Worm (Caenorhabditis elegans) whole organism, L2 larva: ENCODE measurements around the gene Y77E11A.8.

Experiments
- C34F6.9 ChIP-seq: fragments of 150-350 bp; optimal IDR thresholded peaks from 2 replicates; lab custom pipeline; 2014; ENCODE audit warnings: missing biosample characterization, missing genetic modification characterization
- F13H6.1 ChIP-seq: sonication (generic microtip); optimal IDR thresholded peaks from 2 replicates; lab custom pipeline; 2016; ENCODE audit warnings: missing genetic modification characterization, missing compliant biosample characterization
- ZK546.5 ChIP-seq: sonication (generic microtip); optimal IDR thresholded peaks from 2 replicates; lab custom pipeline; 2017; ENCODE audit warnings: missing biosample characterization, missing genetic modification characterization
- alr-1 ChIP-seq: fragments of 150-350 bp; optimal IDR thresholded peaks from 2 replicates; lab custom pipeline; 2014; ENCODE audit warnings: missing biosample characterization, missing genetic modification characterization
- aly-2 ChIP-seq: fragments of 150-350 bp; optimal IDR thresholded peaks from 2 replicates; lab custom pipeline; 2014; ENCODE audit warnings: missing biosample characterization, missing genetic modification characterization
- ama-1 ChIP-seq: fragments of 150-350 bp; optimal IDR thresholded peaks from 2 replicates; lab custom pipeline; 2018; ENCODE audit warnings: inconsistent platforms
- blmp-1 ChIP-seq: sonication (generic microtip); optimal IDR thresholded peaks from 2 replicates; lab custom pipeline; 2017; ENCODE audit warnings: missing genetic modification characterization, mild to moderate bottlenecking, missing compliant biosample characterization, antibody characterized with exemption, moderate library complexity; ENCODE audit not compliant: insufficient read depth
- ceh-16 ChIP-seq: fragments of 150-350 bp; optimal IDR thresholded peaks from 2 replicates; lab custom pipeline; 2014; ENCODE audit warnings: missing biosample characterization, missing genetic modification characterization
- crh-2 ChIP-seq: sonication (generic microtip); optimal IDR thresholded peaks from 2 replicates; lab custom pipeline; 2017; ENCODE audit warnings: missing biosample characterization, missing genetic modification characterization
- dmd-4 ChIP-seq: sonication (generic microtip); optimal IDR thresholded peaks from 2 replicates; lab custom pipeline; 2017; ENCODE audit warnings: missing biosample characterization, missing genetic modification characterization
- egl-27 ChIP-seq: sonication (generic microtip); optimal IDR thresholded peaks from 3 replicates; lab custom pipeline; 2017; ENCODE audit warnings: missing biosample characterization, missing genetic modification reagents, missing genetic modification characterization
- fos-1 ChIP-seq: fragments of 150-350 bp; optimal IDR thresholded peaks from 2 replicates; lab custom pipeline; 2014; ENCODE audit warnings: missing biosample characterization, missing genetic modification characterization
- gmeb-1 ChIP-seq: fragments of 150-350 bp; optimal IDR thresholded peaks from 2 replicates; lab custom pipeline; 2014; ENCODE audit warnings: missing biosample characterization, missing genetic modification characterization
- lin-11 ChIP-seq: fragments of 150-350 bp; sonication (generic microtip); optimal IDR thresholded peaks from 2 replicates; lab custom pipeline; 2014; ENCODE audit warnings: missing biosample characterization, missing genetic modification characterization, inconsistent platforms, mixed read lengths
- lin-39 ChIP-seq: fragments of 150-350 bp; optimal IDR thresholded peaks from 2 replicates; lab custom pipeline; 2014; ENCODE audit warnings: missing biosample characterization, missing genetic modification reagents, missing genetic modification characterization
- lsy-2 ChIP-seq, 2 experiments: fragments of 150-350 bp in 1 of 2; sonication (generic microtip) in 1 of 2; optimal IDR thresholded peaks; 2 replicates each; lab custom pipeline; 2014 to 2017; ENCODE audit warnings: missing biosample characterization in 2 of 2, missing genetic modification characterization in 2 of 2
- mab-5 ChIP-seq: fragments of 150-350 bp; optimal IDR thresholded peaks from 2 replicates; lab custom pipeline; 2014; ENCODE audit warnings: missing biosample characterization, missing genetic modification characterization
- mbf-1 ChIP-seq: sonication (generic microtip); optimal IDR thresholded peaks from 2 replicates; lab custom pipeline; 2017; ENCODE audit warnings: missing biosample characterization, missing genetic modification characterization
- nhr-10 ChIP-seq: sonication (generic microtip); optimal IDR thresholded peaks from 2 replicates; lab custom pipeline; 2017; ENCODE audit warnings: missing biosample characterization, missing genetic modification characterization
- nhr-11 ChIP-seq: fragments of 150-350 bp; optimal IDR thresholded peaks from 2 replicates; lab custom pipeline; 2014; ENCODE audit warnings: missing biosample characterization, missing genetic modification characterization
- nhr-12 ChIP-seq: fragments of 150-350 bp; optimal IDR thresholded peaks from 2 replicates; lab custom pipeline; 2014; ENCODE audit warnings: missing biosample characterization, missing genetic modification characterization
- nhr-21 ChIP-seq: fragments of 150-350 bp; optimal IDR thresholded peaks from 2 replicates; lab custom pipeline; 2014; ENCODE audit warnings: missing biosample characterization, missing genetic modification characterization
- nhr-237 ChIP-seq: fragments of 150-350 bp; optimal IDR thresholded peaks from 2 replicates; lab custom pipeline; 2014; ENCODE audit warnings: missing biosample characterization, missing genetic modification characterization
- nhr-25 ChIP-seq: fragments of 150-350 bp; sonication (generic microtip); optimal IDR thresholded peaks from 3 replicates; lab custom pipeline; 2014; ENCODE audit warnings: missing biosample characterization, missing genetic modification characterization
- nhr-77 ChIP-seq: fragments of 150-350 bp; optimal IDR thresholded peaks from 2 replicates; lab custom pipeline; 2014; ENCODE audit warnings: missing biosample characterization, missing genetic modification characterization
- peb-1 ChIP-seq: fragments of 150-350 bp; optimal IDR thresholded peaks from 2 replicates; lab custom pipeline; 2014; ENCODE audit warnings: missing biosample characterization, missing genetic modification characterization
- sem-4 ChIP-seq: fragments of 150-350 bp; optimal IDR thresholded peaks from 2 replicates; lab custom pipeline; 2014; ENCODE audit warnings: missing biosample characterization, missing genetic modification reagents, missing genetic modification characterization
- skn-1 ChIP-seq: sonication (generic microtip); optimal IDR thresholded peaks from 2 replicates; lab custom pipeline; 2017; ENCODE audit warnings: missing biosample characterization, missing genetic modification characterization
- sma-3 ChIP-seq: sonication (generic microtip); optimal IDR thresholded peaks from 2 replicates; lab custom pipeline; 2016; ENCODE audit warnings: missing genetic modification reagents, missing genetic modification characterization, missing compliant biosample characterization
- sma-9 ChIP-seq, 2 experiments: fragments of 150-350 bp in 1 of 2; sonication (generic microtip) in 1 of 2; optimal IDR thresholded peaks; 2 replicates each; lab custom pipeline; 2014 to 2016; ENCODE audit warnings: missing genetic modification characterization in 2 of 2, mild to moderate bottlenecking in 1 of 2, missing biosample characterization in 1 of 2, missing compliant biosample characterization in 1 of 2, missing genetic modification reagents in 1 of 2, moderate library complexity in 1 of 2
- snpc-4 ChIP-seq: fragments of 150-350 bp; optimal IDR thresholded peaks from 2 replicates; lab custom pipeline; 2014; ENCODE audit warnings: missing biosample characterization, missing genetic modification characterization
- unc-55 ChIP-seq: fragments of 150-350 bp; sonication (generic microtip); optimal IDR thresholded peaks from 3 replicates; lab custom pipeline; 2014; ENCODE audit warnings: missing biosample characterization, missing genetic modification reagents, missing genetic modification characterization
- zag-1 ChIP-seq: fragments of 150-350 bp; optimal IDR thresholded peaks from 2 replicates; lab custom pipeline; 2014; ENCODE audit warnings: missing biosample characterization, missing genetic modification characterization
- ztf-1 ChIP-seq: fragments of 200-800 bp; sonication (Bioruptor generic); conservative IDR thresholded peaks from 2 replicates; pipeline ENCODE4 v1.3.6; 2022; ENCODE audit warnings: missing genetic modification characterization, missing compliant biosample characterization
- ztf-11 ChIP-seq: sonication (generic microtip); optimal IDR thresholded peaks from 2 replicates; lab custom pipeline; 2017; ENCODE audit warnings: missing biosample characterization, missing genetic modification characterization
- ztf-4 ChIP-seq: fragments of 150-350 bp; optimal IDR thresholded peaks from 2 replicates; lab custom pipeline; 2014; ENCODE audit warnings: missing biosample characterization, missing genetic modification characterization

Gene Y77E11A.8

ce11 chrIV:1465462-1465861, 40.6 kb upstream of the Y77E11A.8 start:
- no peak for TF ChIP-seq sma-3 (GFP tag; lab: Kevin White, UChicago)
- no peak for TF ChIP-seq dmd-4 (tag; lab: Kevin White, UChicago)
- TF ChIP-seq nhr-237: no peak
- TF ChIP-seq ztf-1 (GFP tag; lab: Robert Waterston, UW): no peak

ce11 chrIV:1461463-1461862, 36.6 kb upstream of the Y77E11A.8 start:
- no peak for TF ChIP-seq sma-9 (GFP tag; optimal IDR thresholded peaks at IDR 0.05; lab: Kevin White, UChicago)
- TF ChIP-seq sma-9 (tag; optimal IDR thresholded peaks at IDR 0.05; lab: Kevin White, UChicago): no peak
- TF ChIP-seq egl-27 (tag; lab: Kevin White, UChicago): no peak
- no peak for TF ChIP-seq gmeb-1
- TF ChIP-seq snpc-4 (tag; lab: Kevin White, UChicago): no peak
- TF ChIP-seq aly-2 (tag; lab: Kevin White, UChicago): no peak
- no peak for TF ChIP-seq peb-1 (tag; lab: Kevin White, UChicago)
- TF ChIP-seq sem-4: no peak
- no peak for TF ChIP-seq crh-2 (tag; lab: Kevin White, UChicago)
- TF ChIP-seq C34F6.9 (tag; lab: Kevin White, UChicago): no peak
- no peak for TF ChIP-seq ZK546.5 (tag; lab: Kevin White, UChicago)
- no peak for TF ChIP-seq nhr-25 (tag; lab: Kevin White, UChicago)
- no peak for TF ChIP-seq ceh-16
- no peak for TF ChIP-seq dmd-4 (tag; lab: Kevin White, UChicago)
- no peak for TF ChIP-seq nhr-12 (tag; lab: Kevin White, UChicago)
- no peak for TF ChIP-seq blmp-1 (tag; lab: Kevin White, UChicago)
- no peak for TF ChIP-seq nhr-11
- TF ChIP-seq nhr-77 (tag; lab: Kevin White, UChicago): no peak
- no peak for TF ChIP-seq F13H6.1 (tag; lab: Kevin White, UChicago)

ce11 chrIV:1460686-1461085, 35.8 kb upstream of the Y77E11A.8 start, which contains the start of gene col-106:
Gene col-106 (minus strand): TSS chrIV:1460786.
- TF ChIP-seq skn-1 (tag; lab: Kevin White, UChicago) (no peak), lsy-2 (tag; optimal IDR thresholded peaks at IDR 0.05; lab: Kevin White, UChicago) (no peak), nhr-10 (tag; lab: Kevin White, UChicago) (no peak), dmd-4 (tag; lab: Kevin White, UChicago) (no peak), F13H6.1 (tag; lab: Kevin White, UChicago) (no peak), blmp-1 (tag; lab: Kevin White, UChicago) (no peak), sma-9 (GFP tag; optimal IDR thresholded peaks at IDR 0.05; lab: Kevin White, UChicago) (no peak), sma-9 (tag; optimal IDR thresholded peaks at IDR 0.05; lab: Kevin White, UChicago) (no peak), lin-39 (tag; lab: Kevin White, UChicago) (no peak), mbf-1 (tag; lab: Kevin White, UChicago) (no peak)

ce11 chrIV:1459826-1460489, 35.1 kb upstream of the Y77E11A.8 start:
- TF ChIP-seq lsy-2 (tag; optimal IDR thresholded peaks at IDR 0.05; lab: Kevin White, UChicago) (no peak), fos-1 (no peak), mbf-1 (tag; lab: Kevin White, UChicago) (no peak), mab-5 (tag; lab: Kevin White, UChicago) (no peak), dmd-4 (tag; lab: Kevin White, UChicago) (no peak), alr-1 (tag; lab: Kevin White, UChicago) (no peak), ama-1 (lab: Kevin White, UChicago) (no peak)

- TF ChIP-seq C34F6.9 (tag; lab: Kevin White, UChicago) (no peak), zag-1 (tag; lab: Kevin White, UChicago) (no peak), lin-39 (tag; lab: Kevin White, UChicago) (no peak), ztf-11 (tag; lab: Kevin White, UChicago) (no peak), crh-2 (tag; lab: Kevin White, UChicago) (no peak), unc-55 (GFP tag; lab: Kevin White, UChicago) (no peak), nhr-21 (tag; lab: Kevin White, UChicago) (no peak), aly-2 (tag; lab: Kevin White, UChicago) (no peak), ztf-4 (tag; lab: Kevin White, UChicago) (no peak), nhr-11 (no peak), sma-3 (GFP tag; lab: Kevin White, UChicago) (no peak), lin-11 (tag; lab: Kevin White, UChicago) (no peak), ztf-1 (GFP tag; lab: Robert Waterston, UW) (no peak), F13H6.1 (tag; lab: Kevin White, UChicago) (no peak), gmeb-1 (no peak), sma-9 (GFP tag; optimal IDR thresholded peaks at IDR 0.05; lab: Kevin White, UChicago) (no peak), sma-9 (tag; optimal IDR thresholded peaks at IDR 0.05; lab: Kevin White, UChicago) (no peak)
- TF ChIP-seq, all 48 proteins: peak for 0
Observed at ce11 chrIV:1459419-1459818, 34.6 kb upstream of the Y77E11A.8 start.
